Fruit fly (Drosophila melanogaster) whole organism, prepupa: ENCODE data around the gene Rfx.
A peak's percentile ranks its signal among the peaks of the same experiment; 100 is the strongest.

Experiments used
- Blimp-1 ChIP-seq: fragments of 200-800 bp; sonication (Bioruptor generic); optimal IDR thresholded peaks from 3 replicates; lab custom pipeline; 2017; ENCODE audit warnings: missing biosample characterization, missing genetic modification characterization, mild to moderate bottlenecking, moderate library complexity, missing genetic modification reagents
- CG10631 ChIP-seq: fragments of 200-800 bp; sonication (Bioruptor generic); optimal IDR thresholded peaks from 2 replicates; lab custom pipeline; 2016; ENCODE audit warnings: missing biosample characterization, missing genetic modification characterization
- CG10669 ChIP-seq: fragments of 200-800 bp; sonication (Bioruptor generic); optimal IDR thresholded peaks from 3 replicates; lab custom pipeline; 2018; ENCODE audit warnings: missing biosample characterization, mild to moderate bottlenecking, missing genetic modification characterization, moderate library complexity
- CG11902 ChIP-seq: fragments of 200-800 bp; sonication (Bioruptor generic); optimal IDR thresholded peaks from 3 replicates; lab custom pipeline; 2016; ENCODE audit warnings: missing biosample characterization, missing genetic modification characterization
- CG15336 ChIP-seq: fragments of 200-800 bp; sonication (Bioruptor generic); IDR thresholded peaks from 2 replicates; pipeline ENCODE4 v1.3.6; 2022; ENCODE audit warnings: missing biosample characterization, missing genetic modification characterization
- CG1621 ChIP-seq: fragments of 200-800 bp; sonication (Bioruptor generic); optimal IDR thresholded peaks from 3 replicates; lab custom pipeline; 2018; ENCODE audit warnings: missing biosample characterization, mild to moderate bottlenecking, missing genetic modification characterization
- CG16779 ChIP-seq: fragments of 200-800 bp; sonication (Bioruptor generic); optimal IDR thresholded peaks from 3 replicates; lab custom pipeline; 2017; ENCODE audit warnings: missing biosample characterization, mild to moderate bottlenecking, missing genetic modification characterization
- CG3032 ChIP-seq: fragments of 200-800 bp; optimal IDR thresholded peaks from 2 replicates; lab custom pipeline; 2019; ENCODE audit warnings: missing biosample characterization, mild to moderate bottlenecking, missing genetic modification characterization, moderate library complexity
- CG31627 ChIP-seq: fragments of 200-800 bp; sonication (Bioruptor generic); optimal IDR thresholded peaks from 3 replicates; lab custom pipeline; 2016; ENCODE audit warnings: missing biosample characterization, missing genetic modification characterization
- CG3919 ChIP-seq: fragments of 200-800 bp; sonication (Bioruptor generic); optimal IDR thresholded peaks from 3 replicates; lab custom pipeline; 2016; ENCODE audit warnings: missing biosample characterization, missing genetic modification characterization
- CG4318 ChIP-seq: fragments of 200-800 bp; sonication (Bioruptor generic); optimal IDR thresholded peaks from 3 replicates; lab custom pipeline; 2017; ENCODE audit warnings: missing biosample characterization, mild to moderate bottlenecking, missing genetic modification characterization
- CG6276 ChIP-seq: fragments of 200-800 bp; sonication (Bioruptor generic); optimal IDR thresholded peaks from 2 replicates; lab custom pipeline; 2017; ENCODE audit warnings: missing biosample characterization, mild to moderate bottlenecking, missing genetic modification characterization
- CG6792 ChIP-seq: fragments of 200-800 bp; sonication (Bioruptor generic); optimal IDR thresholded peaks from 3 replicates; lab custom pipeline; 2016; ENCODE audit warnings: missing biosample characterization, missing genetic modification characterization
- CG6808 ChIP-seq: fragments of 200-800 bp; sonication (Bioruptor generic); optimal IDR thresholded peaks from 3 replicates; lab custom pipeline; 2017; ENCODE audit warnings: missing biosample characterization, missing genetic modification characterization, mild to moderate bottlenecking, moderate library complexity, missing genetic modification reagents
- CG6854 ChIP-seq: fragments of 200-800 bp; sonication (Bioruptor generic); optimal IDR thresholded peaks from 2 replicates; lab custom pipeline; 2017; ENCODE audit warnings: missing biosample characterization, mild to moderate bottlenecking, missing genetic modification characterization
- CG7368 ChIP-seq: fragments of 200-800 bp; sonication (Bioruptor generic); optimal IDR thresholded peaks from 3 replicates; lab custom pipeline; 2016; ENCODE audit warnings: missing biosample characterization, missing genetic modification characterization
- CG8632 ChIP-seq: fragments of 200-800 bp; sonication (Bioruptor generic); optimal IDR thresholded peaks from 3 replicates; lab custom pipeline; 2016; ENCODE audit warnings: missing biosample characterization, missing genetic modification characterization
- CG9139 ChIP-seq: fragments of 200-800 bp; sonication (Bioruptor generic); optimal IDR thresholded peaks from 3 replicates; lab custom pipeline; 2017; ENCODE audit warnings: missing biosample characterization, mild to moderate bottlenecking, missing genetic modification characterization
- Eip75B ChIP-seq: fragments of 200-800 bp; sonication (Bioruptor generic); optimal IDR thresholded peaks from 3 replicates; lab custom pipeline; 2016; ENCODE audit warnings: missing biosample characterization, missing genetic modification characterization
- Eip78C ChIP-seq: fragments of 200-800 bp; sonication (Bioruptor generic); peaks from one replicate; lab custom pipeline; 2016; ENCODE audit warnings: missing biosample characterization, missing genetic modification characterization
- Eip93F ChIP-seq: fragments of 200-800 bp; sonication (Bioruptor generic); optimal IDR thresholded peaks from 2 replicates; lab custom pipeline; 2016; ENCODE audit warnings: missing biosample characterization, mild to moderate bottlenecking, missing genetic modification characterization
- Ets21C ChIP-seq: fragments of 200-800 bp; sonication (Bioruptor generic); optimal IDR thresholded peaks from 3 replicates; lab custom pipeline; 2016; ENCODE audit warnings: missing biosample characterization, missing genetic modification characterization
- Ets96B ChIP-seq: fragments of 200-800 bp; optimal IDR thresholded peaks from 2 replicates; lab custom pipeline; 2019; ENCODE audit warnings: missing biosample characterization, mild to moderate bottlenecking, missing genetic modification characterization, moderate library complexity
- Hr38 ChIP-seq: sonication (Bioruptor generic); optimal IDR thresholded peaks from 2 replicates; lab custom pipeline; 2016; ENCODE audit warnings: missing biosample characterization, missing genetic modification characterization
- Hr39 ChIP-seq: fragments of 200-800 bp; sonication (Bioruptor generic); optimal IDR thresholded peaks from 2 replicates; lab custom pipeline; 2016; ENCODE audit warnings: missing biosample characterization, missing genetic modification characterization
- Hr4 ChIP-seq: fragments of 200-800 bp; sonication (Bioruptor generic); optimal IDR thresholded peaks from 3 replicates; lab custom pipeline; 2016; ENCODE audit warnings: missing biosample characterization, missing genetic modification characterization
- Lpt ChIP-seq: fragments of 200-800 bp; sonication (Bioruptor generic); optimal IDR thresholded peaks from 3 replicates; lab custom pipeline; 2016; ENCODE audit warnings: missing biosample characterization, missing genetic modification characterization
- Met ChIP-seq: fragments of 200-800 bp; sonication (Bioruptor generic); optimal IDR thresholded peaks from 3 replicates; lab custom pipeline; 2016; ENCODE audit warnings: missing biosample characterization, missing genetic modification characterization
- OdsH ChIP-seq: fragments of 200-800 bp; sonication (Bioruptor generic); optimal IDR thresholded peaks from 3 replicates; lab custom pipeline; 2016; ENCODE audit warnings: missing biosample characterization, missing genetic modification characterization
- Sox102F ChIP-seq: fragments of 200-800 bp; sonication (Bioruptor generic); optimal IDR thresholded peaks from 2 replicates; lab custom pipeline; 2016; ENCODE audit warnings: missing biosample characterization, mild to moderate bottlenecking, missing genetic modification characterization
- Sox14 ChIP-seq: fragments of 200-800 bp; sonication (Bioruptor generic); optimal IDR thresholded peaks from 3 replicates; lab custom pipeline; 2016; ENCODE audit warnings: missing biosample characterization, missing genetic modification characterization
- Sox15 ChIP-seq: fragments of 200-800 bp; sonication (Bioruptor generic); optimal IDR thresholded peaks from 3 replicates; lab custom pipeline; 2016; ENCODE audit warnings: missing biosample characterization, missing genetic modification characterization
- achi ChIP-seq: fragments of 200-800 bp; sonication (Bioruptor generic); optimal IDR thresholded peaks from 3 replicates; lab custom pipeline; 2016; ENCODE audit warnings: missing biosample characterization, missing genetic modification characterization
- dsx ChIP-seq: fragments of 200-800 bp; optimal IDR thresholded peaks from 3 replicates; lab custom pipeline; 2019; ENCODE audit warnings: missing biosample characterization, mild to moderate bottlenecking, missing genetic modification characterization, moderate library complexity; ENCODE audit not compliant: poor library complexity, severe bottlenecking
- esn ChIP-seq: fragments of 200-800 bp; sonication (Bioruptor generic); optimal IDR thresholded peaks from 2 replicates; lab custom pipeline; 2016; ENCODE audit warnings: missing biosample characterization, mild to moderate bottlenecking, missing genetic modification characterization, moderate library complexity
- fd59A ChIP-seq: fragments of 200-800 bp; sonication (Bioruptor generic); optimal IDR thresholded peaks from 2 replicates; lab custom pipeline; 2017; ENCODE audit warnings: missing biosample characterization, mild to moderate bottlenecking, missing genetic modification characterization, missing genetic modification reagents
- fkh ChIP-seq: fragments of 200-800 bp; sonication (Bioruptor generic); optimal IDR thresholded peaks from 3 replicates; lab custom pipeline; 2017; ENCODE audit warnings: missing biosample characterization, mild to moderate bottlenecking, missing genetic modification characterization, moderate library complexity
- net ChIP-seq: fragments of 200-800 bp; sonication (Bioruptor generic); optimal IDR thresholded peaks from 3 replicates; lab custom pipeline; 2016; ENCODE audit warnings: missing biosample characterization, missing genetic modification characterization
- pdm3 ChIP-seq: fragments of 200-800 bp; sonication (Bioruptor generic); optimal IDR thresholded peaks from 3 replicates; lab custom pipeline; 2016; ENCODE audit warnings: missing biosample characterization, missing genetic modification characterization
- spab ChIP-seq: fragments of 200-800 bp; sonication (Bioruptor generic); optimal IDR thresholded peaks from 2 replicates; lab custom pipeline; 2017; ENCODE audit warnings: missing biosample characterization, mild to moderate bottlenecking, missing genetic modification characterization, missing genetic modification reagents
- ss ChIP-seq, 2 experiments: fragments of 200-800 bp; sonication (Bioruptor generic); optimal IDR thresholded peaks; 2 replicates in 1 of 2; 3 replicates in 1 of 2; lab custom pipeline; 2017 to 2018; ENCODE audit warnings: mild to moderate bottlenecking in 2 of 2, missing biosample characterization in 2 of 2, missing genetic modification characterization in 2 of 2, moderate library complexity in 1 of 2
- svp ChIP-seq: fragments of 200-800 bp; sonication (Bioruptor generic); peaks from one replicate; lab custom pipeline; 2016; ENCODE audit warnings: missing biosample characterization, missing genetic modification characterization
- topi ChIP-seq: fragments of 200-800 bp; sonication (Bioruptor generic); optimal IDR thresholded peaks from 3 replicates; lab custom pipeline; 2016; ENCODE audit warnings: missing biosample characterization, missing genetic modification characterization
- vri ChIP-seq: fragments of 200-800 bp; sonication (Bioruptor generic); optimal IDR thresholded peaks from 3 replicates; lab custom pipeline; 2016; ENCODE audit warnings: missing biosample characterization, mild to moderate bottlenecking, missing genetic modification characterization

Gene Rfx

DNA sequence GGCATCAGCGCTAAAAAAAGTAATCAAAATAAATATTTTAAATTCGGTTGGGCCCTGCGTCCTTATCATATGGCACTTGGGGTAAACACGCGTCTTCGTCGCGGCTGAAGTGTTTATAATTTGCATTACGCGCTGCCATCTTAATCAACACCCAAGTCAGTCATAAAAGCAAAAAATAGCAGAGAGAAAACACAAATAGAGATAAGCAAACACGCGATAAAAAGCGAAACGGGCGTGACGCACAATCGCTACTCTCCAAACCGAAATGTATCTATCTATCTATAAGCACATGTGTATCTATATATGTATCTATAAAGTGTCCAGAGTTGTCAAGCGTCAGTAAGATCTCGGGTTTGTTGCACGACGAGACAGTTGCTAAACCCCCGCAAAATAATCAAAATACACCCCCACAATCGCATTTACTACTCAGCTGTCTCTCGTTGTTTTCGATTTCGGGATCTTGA lies 13.1 kb upstream of the Rfx start:
- TF ChIP-seq ss (GFP tag; optimal IDR thresholded peaks at IDR 0.05; lab: Kevin White, UChicago) (peak; percentile 53 to 59), esn (GFP tag; lab: Kevin White, UChicago) (peak; percentile 13), Sox15 (no peak), CG11902 (GFP tag; lab: Kevin White, UChicago) (no peak), Blimp-1 (GFP tag; lab: Kevin White, UChicago) (no peak), Hr39 (no peak), CG7368 (GFP tag; lab: Kevin White, UChicago) (peak; percentile 34), CG4318 (GFP tag; lab: Kevin White, UChicago) (no peak), CG9139 (peak; percentile 8), CG10669 (GFP tag; lab: Kevin White, UChicago) (peak; percentile 37), fkh (GFP tag; lab: Kevin White, UChicago) (peak; percentile 94), CG6792 (GFP tag; lab: Kevin White, UChicago) (peak; percentile 32), Sox14 (GFP tag; lab: Kevin White, UChicago) (no peak), CG6854 (GFP tag; lab: Kevin White, UChicago) (peak; percentile 13), CG6808 (peak; percentile 37), svp (peak; percentile 85), fd59A (GFP tag; lab: Kevin White, UChicago) (no peak), Lpt (GFP tag; lab: Kevin White, UChicago) (no peak), Eip93F (GFP tag; lab: Kevin White, UChicago) (peak; percentile 54), CG8632 (GFP tag; lab: Kevin White, UChicago) (peak; percentile 8), topi (peak; percentile 41), Eip78C (GFP tag; lab: Kevin White, UChicago) (peak; percentile 89), Sox102F (GFP tag; lab: Kevin White, UChicago) (peak; percentile 16), net (GFP tag; lab: Kevin White, UChicago) (peak; percentile 31), achi (GFP tag; lab: Kevin White, UChicago) (peak; percentile 10), CG15336 (GFP tag; lab: Robert Waterston, UW) (no peak), CG16779 (tag; lab: Kevin White, UChicago) (peak; percentile 19), Eip75B (GFP tag; lab: Kevin White, UChicago) (peak; percentile 33), Met (GFP tag; lab: Kevin White, UChicago) (peak; percentile 43), OdsH (GFP tag; lab: Kevin White, UChicago) (peak; percentile 2), vri (GFP tag; lab: Kevin White, UChicago) (peak; percentile 84), spab (peak; percentile 13), CG3919 (peak; percentile 24), CG3032 (tag; lab: Kevin White, UChicago) (no peak), Hr4 (GFP tag; lab: Kevin White, UChicago) (no peak)

DNA sequence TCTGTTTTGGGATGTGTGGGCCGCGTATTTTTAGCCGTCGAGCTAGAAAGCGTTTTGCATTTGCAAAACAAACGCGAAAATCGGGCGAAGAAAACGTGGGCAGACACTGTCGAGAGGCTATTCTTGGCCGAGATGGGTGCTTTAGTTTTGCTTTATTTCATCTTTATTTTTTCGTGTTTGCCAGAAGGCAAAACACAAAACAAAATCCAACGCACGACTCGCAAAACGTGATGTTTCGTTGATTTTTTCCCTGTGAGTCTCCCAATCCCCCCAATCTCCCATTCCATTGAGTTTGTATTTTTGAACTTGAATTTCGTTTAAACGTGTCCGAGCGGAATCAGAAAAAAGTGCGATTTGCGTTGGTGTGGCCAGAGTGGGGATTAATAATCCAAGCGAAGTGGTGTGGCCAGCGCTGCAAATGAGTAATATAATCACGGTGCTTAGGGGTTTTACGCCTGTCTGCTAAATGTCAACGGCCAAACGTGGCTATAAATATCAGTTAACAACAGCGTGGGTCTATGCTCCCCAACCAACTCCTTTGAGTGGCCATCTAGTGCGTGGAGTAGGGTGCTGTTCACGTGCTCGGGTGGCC lies 12.1 kb upstream of the Rfx start:
- TF ChIP-seq CG6808 = peak; percentile 19
- TF ChIP-seq fkh (GFP tag; lab: Kevin White, UChicago) = no peak
- 0 out of 2 replicates have a peak, but pooled peaks have one; percentile 13 for TF ChIP-seq CG15336 (GFP tag; lab: Robert Waterston, UW)
- peak; percentile 31 for TF ChIP-seq Eip78C (GFP tag; lab: Kevin White, UChicago)
- no peak for TF ChIP-seq CG6854 (GFP tag; lab: Kevin White, UChicago)
- peak; percentile 46 for TF ChIP-seq CG1621 (tag; lab: Kevin White, UChicago)
- TF ChIP-seq CG6276 (GFP tag; lab: Kevin White, UChicago) = peak; percentile 57
- TF ChIP-seq, all 60 proteins: peak for 5

- peak; percentile 73 for TF ChIP-seq svp
- TF ChIP-seq Eip78C (GFP tag; lab: Kevin White, UChicago) = no peak
- peak; percentile 25 for TF ChIP-seq CG31627 (GFP tag; lab: Kevin White, UChicago)
- TF ChIP-seq Hr38 (GFP tag; lab: Kevin White, UChicago) = no peak
- no peak for TF ChIP-seq topi
- TF ChIP-seq Ets21C (GFP tag; lab: Kevin White, UChicago) = no peak
- TF ChIP-seq Ets96B = no peak
- TF ChIP-seq CG10631 = no peak
- TF ChIP-seq CG11902 (GFP tag; lab: Kevin White, UChicago) = peak; percentile 80
- TF ChIP-seq dsx (GFP tag; lab: Kevin White, UChicago) = no peak
- peak; percentile 57 for TF ChIP-seq CG1621 (tag; lab: Kevin White, UChicago)
- TF ChIP-seq pdm3 (GFP tag; lab: Kevin White, UChicago) = peak; percentile 14
- peak; percentile 13 for TF ChIP-seq vri (GFP tag; lab: Kevin White, UChicago)
Observed at dm6 chr3R:10389027-10389465, 11.2 kb upstream of the Rfx start.
